Worm (Caenorhabditis elegans) whole organism, late embryonic: Measurements from ENCODE around the gene degl-2.
A peak's percentile ranks its signal among the peaks of the same experiment; 100 is the strongest.

Experiments used
- C08G9.2 ChIP-seq: sonication (generic microtip); optimal IDR thresholded peaks from 2 replicates; lab custom pipeline; 2016; ENCODE audit warnings: mild to moderate bottlenecking, missing genetic modification characterization, moderate library complexity, missing compliant biosample characterization
- K02D7.2 ChIP-seq: sonication (generic microtip); optimal IDR thresholded peaks from 2 replicates; lab custom pipeline; 2017; ENCODE audit warnings: mild to moderate bottlenecking, missing genetic modification characterization, missing compliant biosample characterization
- K09A11.1 ChIP-seq: sonication (generic microtip); optimal IDR thresholded peaks from 2 replicates; lab custom pipeline; 2017; ENCODE audit warnings: antibody characterized with exemption, mild to moderate bottlenecking, missing genetic modification characterization, missing compliant biosample characterization; ENCODE audit not compliant: insufficient read depth
- Y22D7AL.16 ChIP-seq: sonication (generic microtip); optimal IDR thresholded peaks from 2 replicates; lab custom pipeline; 2016; ENCODE audit warnings: missing genetic modification characterization, missing compliant biosample characterization
- ama-1 ChIP-seq: fragments of 150-350 bp; optimal IDR thresholded peaks from 2 replicates; lab custom pipeline; 2014
- ceh-18 ChIP-seq: sonication (generic microtip); optimal IDR thresholded peaks from 2 replicates; lab custom pipeline; 2016; ENCODE audit warnings: missing genetic modification characterization, missing compliant biosample characterization
- ceh-24 ChIP-seq: sonication (generic microtip); optimal IDR thresholded peaks from 2 replicates; lab custom pipeline; 2016; ENCODE audit warnings: mild to moderate bottlenecking, missing genetic modification characterization, missing compliant biosample characterization
- ceh-31 ChIP-seq: sonication (generic microtip); optimal IDR thresholded peaks from 2 replicates; lab custom pipeline; 2016; ENCODE audit warnings: missing genetic modification characterization, missing compliant biosample characterization
- ceh-45 ChIP-seq: fragments of 200-800 bp; sonication (Bioruptor generic); IDR thresholded peaks from 2 replicates; pipeline ENCODE4 v1.3.6; 2022; ENCODE audit warnings: missing genetic modification reagents, missing genetic modification characterization, missing compliant biosample characterization
- ceh-48 ChIP-seq: sonication (generic microtip); optimal IDR thresholded peaks from 2 replicates; lab custom pipeline; 2016; ENCODE audit warnings: missing genetic modification characterization, inconsistent platforms, missing compliant biosample characterization
- ceh-9 ChIP-seq: sonication (generic microtip); optimal IDR thresholded peaks from 2 replicates; lab custom pipeline; 2016; ENCODE audit warnings: mild to moderate bottlenecking, missing genetic modification characterization, inconsistent platforms, missing compliant biosample characterization
- dmd-4 ChIP-seq: sonication (generic microtip); optimal IDR thresholded peaks from 2 replicates; lab custom pipeline; 2016; ENCODE audit warnings: borderline replicate concordance, missing genetic modification characterization, missing compliant biosample characterization
- elt-2 ChIP-seq: sonication (generic microtip); optimal IDR thresholded peaks from 2 replicates; lab custom pipeline; 2016; ENCODE audit warnings: missing genetic modification reagents, missing genetic modification characterization, missing compliant biosample characterization
- elt-4 ChIP-seq: sonication (generic microtip); optimal IDR thresholded peaks from 2 replicates; lab custom pipeline; 2016; ENCODE audit warnings: missing genetic modification characterization, missing compliant biosample characterization
- eyg-1 ChIP-seq: sonication (generic microtip); optimal IDR thresholded peaks from 2 replicates; lab custom pipeline; 2016; ENCODE audit warnings: missing genotype, missing genetic modification characterization, missing compliant biosample characterization
- gmeb-2 ChIP-seq: sonication (generic microtip); optimal IDR thresholded peaks from 2 replicates; lab custom pipeline; 2016; ENCODE audit warnings: missing genetic modification characterization, inconsistent platforms, missing compliant biosample characterization
- hlh-13 ChIP-seq: fragments of 200-800 bp; sonication (Bioruptor generic); optimal IDR thresholded peaks from 2 replicates; lab custom pipeline; 2018; ENCODE audit warnings: mild to moderate bottlenecking, missing genetic modification characterization, missing compliant biosample characterization
- hlh-15 ChIP-seq: sonication (generic microtip); optimal IDR thresholded peaks from 2 replicates; lab custom pipeline; 2016; ENCODE audit warnings: missing genetic modification characterization, missing compliant biosample characterization
- hlh-30 ChIP-seq: sonication (generic microtip); optimal IDR thresholded peaks from 2 replicates; lab custom pipeline; 2017; ENCODE audit warnings: antibody characterized with exemption, missing genetic modification characterization, missing compliant biosample characterization; ENCODE audit not compliant: insufficient read depth
- hlh-8 ChIP-seq: sonication (generic microtip); optimal IDR thresholded peaks from 2 replicates; lab custom pipeline; 2016; ENCODE audit warnings: missing genotype, missing genetic modification characterization, missing compliant biosample characterization
- lim-6 ChIP-seq: sonication (generic microtip); optimal IDR thresholded peaks from 2 replicates; lab custom pipeline; 2016; ENCODE audit warnings: missing genetic modification characterization, missing compliant biosample characterization
- lin-11 ChIP-seq: fragments of 200-800 bp; sonication (Bioruptor generic); optimal IDR thresholded peaks from 2 replicates; lab custom pipeline; 2018; ENCODE audit warnings: mild to moderate bottlenecking, missing genetic modification characterization, missing compliant biosample characterization
- nhr-11 ChIP-seq: fragments of 150-350 bp; optimal IDR thresholded peaks from 2 replicates; lab custom pipeline; 2014; ENCODE audit warnings: missing biosample characterization, missing genetic modification characterization
- nhr-232 ChIP-seq: sonication (generic microtip); optimal IDR thresholded peaks from 2 replicates; lab custom pipeline; 2016; ENCODE audit warnings: missing genetic modification characterization, missing compliant biosample characterization
- odd-2 ChIP-seq: sonication (generic microtip); optimal IDR thresholded peaks from 2 replicates; lab custom pipeline; 2017; ENCODE audit warnings: antibody characterized with exemption, mild to moderate bottlenecking, missing genetic modification characterization, missing compliant biosample characterization
- pag-3 ChIP-seq: sonication (generic microtip); optimal IDR thresholded peaks from 2 replicates; lab custom pipeline; 2016; ENCODE audit warnings: missing compliant biosample characterization, missing genetic modification characterization, borderline replicate concordance
- pat-9 ChIP-seq: fragments of 200-800 bp; sonication (Bioruptor generic); optimal IDR thresholded peaks from 2 replicates; lab custom pipeline; 2018; ENCODE audit warnings: mild to moderate bottlenecking, missing genetic modification characterization, moderate library complexity, missing compliant biosample characterization
- pha-4 ChIP-seq: fragments of 150-350 bp; optimal IDR thresholded peaks from 2 replicates; lab custom pipeline; 2018; ENCODE audit warnings: missing biosample characterization, missing genetic modification reagents, missing genetic modification characterization
- ref-2 ChIP-seq: sonication (generic microtip); optimal IDR thresholded peaks from 2 replicates; lab custom pipeline; 2016; ENCODE audit warnings: missing genetic modification characterization, missing compliant biosample characterization
- rnt-1 ChIP-seq: sonication (generic microtip); optimal IDR thresholded peaks from 2 replicates; lab custom pipeline; 2016; ENCODE audit warnings: missing genetic modification characterization, missing compliant biosample characterization
- sdc-2 ChIP-seq: sonication (generic microtip); optimal IDR thresholded peaks from 2 replicates; lab custom pipeline; 2016; ENCODE audit warnings: missing genotype, missing genetic modification characterization, missing compliant biosample characterization
- sox-4 ChIP-seq: sonication (generic microtip); optimal IDR thresholded peaks from 2 replicates; lab custom pipeline; 2017; ENCODE audit warnings: mild to moderate bottlenecking, missing genetic modification characterization, inconsistent platforms, missing compliant biosample characterization
- tbx-7 ChIP-seq: sonication (generic microtip); optimal IDR thresholded peaks from 2 replicates; lab custom pipeline; 2016; ENCODE audit warnings: missing genotype, missing genetic modification characterization, missing compliant biosample characterization
- ttx-3 ChIP-seq: sonication (generic microtip); optimal IDR thresholded peaks from 2 replicates; lab custom pipeline; 2016; ENCODE audit warnings: missing genetic modification reagents, missing genetic modification characterization, missing compliant biosample characterization
- unc-3 ChIP-seq, 2 experiments: fragments of 200-800 bp in 1 of 2; sonication (Bioruptor generic) in 1 of 2; sonication (generic microtip) in 1 of 2; conservative IDR thresholded peaks in 1 of 2; optimal IDR thresholded peaks in 1 of 2; 2 replicates each; pipeline versions ENCODE4 v1.3.6 to Lab custom; 2016 to 2022; ENCODE audit warnings: missing compliant biosample characterization in 2 of 2, missing genetic modification characterization in 2 of 2, missing genetic modification reagents in 1 of 2
- unc-55 ChIP-seq: sonication (generic microtip); optimal IDR thresholded peaks from 2 replicates; lab custom pipeline; 2017; ENCODE audit warnings: missing biosample characterization, missing genetic modification reagents, missing genetic modification characterization
- ztf-16 ChIP-seq: sonication (generic microtip); optimal IDR thresholded peaks from 2 replicates; lab custom pipeline; 2017; ENCODE audit warnings: missing genetic modification characterization, missing compliant biosample characterization

The degl-2 gene

DNA sequence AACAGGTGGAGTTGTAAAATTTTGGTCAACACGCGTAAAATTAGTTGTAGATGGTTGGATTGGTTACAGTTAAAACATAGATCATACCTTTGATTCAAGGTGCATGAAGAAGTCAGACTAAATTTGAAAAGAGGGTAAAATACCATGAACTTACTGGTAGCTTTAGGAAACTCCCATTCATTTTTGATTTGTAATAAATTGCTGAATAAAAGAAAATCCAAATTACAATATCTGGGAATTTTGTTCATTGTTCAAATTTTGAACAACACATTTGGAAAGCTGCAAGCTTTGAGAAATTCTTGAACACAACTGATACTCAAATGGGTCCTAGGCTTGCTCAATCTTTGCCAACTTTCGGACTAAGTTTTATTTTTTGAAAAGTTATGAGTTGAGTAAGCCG is 34.7 kb downstream of the degl-2 start:
- no peak for TF ChIP-seq hlh-13 (GFP tag; lab: Kevin White, UChicago)
- no peak for TF ChIP-seq ztf-16
- TF ChIP-seq hlh-15, result no peak
- TF ChIP-seq unc-3 (GFP tag; conservative IDR thresholded peaks at IDR 0.05; lab: Robert Waterston, UW), result no peak
- no peak for TF ChIP-seq unc-3 (tag; optimal IDR thresholded peaks at IDR 0.05; lab: Kevin White, UChicago)
- TF ChIP-seq lim-6 (tag; lab: Kevin White, UChicago), result no peak
- TF ChIP-seq ceh-45, result no peak
- TF ChIP-seq ceh-48, result no peak
- no peak for TF ChIP-seq lin-11 (tag; lab: Kevin White, UChicago)
- TF ChIP-seq ttx-3, result no peak
- TF ChIP-seq C08G9.2 (tag; lab: Kevin White, UChicago), result no peak
- no peak for TF ChIP-seq tbx-7
- no peak for TF ChIP-seq elt-4

- TF ChIP-seq ztf-16 (no peak), elt-2 (tag; lab: Kevin White, UChicago) (peak; percentile 86), nhr-11 (no peak), pag-3 (no peak), tbx-7 (no peak), ref-2 (tag; lab: Kevin White, UChicago) (no peak), sox-4 (tag; lab: Kevin White, UChicago) (no peak), unc-55 (GFP tag; lab: Kevin White, UChicago) (no peak)
These were observed 36.0 kb downstream of the degl-2 start for ce11 chrIV:9679296-9679695.

- TF ChIP-seq ama-1 (lab: Kevin White, UChicago) (no peak), tbx-7 (no peak), hlh-15 (no peak), pha-4 (no peak), hlh-8 (no peak), K02D7.2 (no peak), gmeb-2 (tag; lab: Kevin White, UChicago) (no peak), hlh-30 (tag; lab: Kevin White, UChicago) (no peak), dmd-4 (tag; lab: Kevin White, UChicago) (no peak), sdc-2 (tag; lab: Kevin White, UChicago) (no peak), pat-9 (tag; lab: Kevin White, UChicago) (no peak), ceh-18 (no peak), ref-2 (tag; lab: Kevin White, UChicago) (no peak), eyg-1 (tag; lab: Kevin White, UChicago) (no peak)
These were observed 37.6 kb downstream of the degl-2 start, which contains the start of gene ins-8 for ce11 chrIV:9680841-9681240. ins-8 (minus strand) TSS chrIV:9680941.

DNA sequence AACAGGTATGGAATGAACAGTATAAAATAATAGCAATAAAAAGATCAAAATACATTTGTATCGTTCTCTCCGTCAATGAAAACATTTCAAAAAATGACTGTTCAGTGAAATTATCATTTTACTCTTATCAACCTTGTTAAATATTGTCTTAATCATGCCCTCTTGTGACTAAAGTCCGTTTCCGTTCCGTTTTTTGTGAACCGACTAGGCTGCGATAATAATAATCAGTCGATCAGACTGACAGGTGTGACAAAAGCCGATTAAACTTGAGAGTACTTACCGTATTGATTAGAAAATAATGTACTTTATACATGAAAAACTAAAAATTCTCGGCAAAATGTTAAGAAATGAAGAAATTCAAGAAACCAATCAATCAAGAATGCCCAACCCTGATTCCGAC is 39.2 kb downstream of the degl-2 start, which contains the start of gene ins-7:
Gene ins-7 (minus strand): TSS at position 332 of the 400 bp plus-strand sequence.
- TF ChIP-seq ama-1 (lab: Kevin White, UChicago) (no peak), tbx-7 (no peak), hlh-13 (GFP tag; lab: Kevin White, UChicago) (no peak), ceh-31 (tag; lab: Kevin White, UChicago) (no peak), nhr-232 (no peak), ceh-9 (tag; lab: Kevin White, UChicago) (no peak), K09A11.1 (tag; lab: Kevin White, UChicago) (no peak), ceh-24 (tag; lab: Kevin White, UChicago) (no peak), odd-2 (tag; lab: Kevin White, UChicago) (no peak), elt-4 (no peak), pha-4 (no peak), Y22D7AL.16 (no peak), ztf-16 (no peak), rnt-1 (tag; lab: Kevin White, UChicago) (no peak), hlh-30 (tag; lab: Kevin White, UChicago) (no peak)
